Fruit fly (Drosophila melanogaster): ENCODE data around the gene CG32206.

Gene CG32206

dm6 chr3L:19292440-19293175, 120.1 kb downstream of the CG32206 start, which contains the start of gene Gbs-76A:
Gbs-76A (minus strand) TSS chr3L:19292766.
- TF ChIP-seq CG6854 (GFP tag; optimal IDR thresholded peaks at IDR 0.05) (peak; percentile 41), CG6808 (GFP tag; optimal IDR thresholded peaks at IDR 0.05) (peak; percentile 79), OdsH (GFP tag; optimal IDR thresholded peaks at IDR 0.05) (peak; percentile 81), lz (GFP tag; optimal IDR thresholded peaks at IDR 0.05) (peak; percentile 53), dac (GFP tag; optimal IDR thresholded peaks at IDR 0.05) (peak; percentile 49), CG3919 (GFP tag; optimal IDR thresholded peaks at IDR 0.05) (peak; percentile 80), Hr38 (GFP tag; optimal IDR thresholded peaks at IDR 0.05) (no peak), topi (GFP tag; optimal IDR thresholded peaks at IDR 0.05) (peak; percentile 71), CG4318 (GFP tag; optimal IDR thresholded peaks at IDR 0.05) (peak; percentile 88), CG32006 (GFP tag; optimal IDR thresholded peaks at IDR 0.05) (peak; percentile 94), Eip75B (GFP tag; optimal IDR thresholded peaks at IDR 0.05) (peak; percentile 42), Gug (GFP tag; IDR thresholded peaks at IDR 0.05) (peak; percentile 79), ss (GFP tag; optimal IDR thresholded peaks at IDR 0.05) (peak; percentile 80 to 84), Smox (GFP tag; optimal IDR thresholded peaks at IDR 0.05) (peak; percentile 59), fkh (GFP tag; optimal IDR thresholded peaks at IDR 0.05) (peak; percentile 88), pdm3 (GFP tag; optimal IDR thresholded peaks at IDR 0.05) (peak; percentile 67), CG31627 (GFP tag; optimal IDR thresholded peaks at IDR 0.05) (peak; percentile 52), achi (GFP tag; optimal IDR thresholded peaks at IDR 0.05) (peak; percentile 87), CG11902 (GFP tag; optimal IDR thresholded peaks at IDR 0.05) (peak; percentile 38), CG6276 (GFP tag; optimal IDR thresholded peaks at IDR 0.05) (peak; percentile 94), CG3032 (tag; optimal IDR thresholded peaks at IDR 0.05) (peak; percentile 90), vri (GFP tag; optimal IDR thresholded peaks at IDR 0.05) (peak; percentile 63), Ets21C (GFP tag; optimal IDR thresholded peaks at IDR 0.05) (peak; percentile 30), fd59A (GFP tag; optimal IDR thresholded peaks at IDR 0.05) (peak; percentile 69), Lpt (GFP tag; optimal IDR thresholded peaks at IDR 0.05) (peak; percentile 85), Ets96B (tag; optimal IDR thresholded peaks at IDR 0.05) (peak; percentile 92), salr (GFP tag; optimal IDR thresholded peaks at IDR 0.05) (peak; percentile 60 to 80), CG7368 (GFP tag; optimal IDR thresholded peaks at IDR 0.05) (peak; percentile 68), dsx (GFP tag; optimal IDR thresholded peaks at IDR 0.05; ENCODE audit: poor library complexity, severe bottlenecking) (peak; percentile 88), Eip93F (GFP tag; optimal IDR thresholded peaks at IDR 0.05) (no peak), Hr4 (GFP tag; optimal IDR thresholded peaks at IDR 0.05) (peak; percentile 81), Hr39 (GFP tag; optimal IDR thresholded peaks at IDR 0.05) (peak; percentile 59), Sox15 (GFP tag; optimal IDR thresholded peaks at IDR 0.05) (peak; percentile 26), CG16779 (tag; optimal IDR thresholded peaks at IDR 0.05) (peak; percentile 81), CG6792 (GFP tag; optimal IDR thresholded peaks at IDR 0.05) (peak; percentile 80), CG8119 (GFP tag; IDR thresholded peaks at IDR 0.05) (peak; percentile 96), CG10631 (GFP tag; optimal IDR thresholded peaks at IDR 0.05) (peak; percentile 87), CG11762 (GFP tag; optimal IDR thresholded peaks at IDR 0.05; ENCODE audit: insufficient read depth) (peak; percentile 83), eg (GFP tag; IDR thresholded peaks at IDR 0.05) (peak; percentile 89), CG1621 (tag; optimal IDR thresholded peaks at IDR 0.05) (peak; percentile 38), CG9139 (GFP tag; optimal IDR thresholded peaks at IDR 0.05) (peak; percentile 63), CG15336 (GFP tag; IDR thresholded peaks at IDR 0.05) (peak; percentile 94), Blimp-1 (GFP tag; optimal IDR thresholded peaks at IDR 0.05) (peak; percentile 45), CG11294 (GFP tag; IDR thresholded peaks at IDR 0.05) (peak; percentile 78), acj6 (GFP tag; optimal IDR thresholded peaks at IDR 0.05) (peak; percentile 83), CG8632 (GFP tag; optimal IDR thresholded peaks at IDR 0.05) (peak; percentile 93), Sox102F (GFP tag; optimal IDR thresholded peaks at IDR 0.05) (peak; percentile 52), Eip78C (GFP tag) (peak; percentile 92), Met (GFP tag; optimal IDR thresholded peaks at IDR 0.05) (peak; percentile 73), CG34406 (GFP tag; optimal IDR thresholded peaks at IDR 0.05) (peak; percentile 84)

All from whole organism, prepupa.